Fruit fly (Drosophila melanogaster) whole organism, embryonic: Measurements from ENCODE around the gene CG43137.

Experiments
- Antp ChIP-seq: fragments of 200-800 bp; sonication (Bioruptor generic); optimal IDR thresholded peaks from 3 replicates; lab custom pipeline; 2016; ENCODE audit warnings: missing biosample characterization, missing genetic modification characterization
- CG10959 ChIP-seq: fragments of 200-800 bp; sonication (Bioruptor generic); IDR thresholded peaks from 2 replicates; pipeline ENCODE4 v1.3.6; 2022; ENCODE audit warnings: missing biosample characterization, missing genetic modification characterization
- CG11560 ChIP-seq: fragments of 200-800 bp; sonication (Bioruptor generic); IDR thresholded peaks from 3 replicates; pipeline ENCODE4 v1.3.6; 2022; ENCODE audit warnings: missing biosample characterization, missing genetic modification characterization
- CG12236 ChIP-seq: fragments of 200-800 bp; sonication (Bioruptor generic); optimal IDR thresholded peaks from 2 replicates; lab custom pipeline; 2016; ENCODE audit warnings: missing biosample characterization, missing genetic modification characterization
- CG14014 ChIP-seq: fragments of 200-800 bp; sonication (Bioruptor generic); IDR thresholded peaks from 2 replicates; pipeline ENCODE4 v1.3.6; 2022; ENCODE audit warnings: missing biosample characterization, missing genetic modification characterization
- CG14710 ChIP-seq: fragments of 200-800 bp; sonication (Bioruptor generic); optimal IDR thresholded peaks from 3 replicates; lab custom pipeline; 2019; ENCODE audit warnings: missing biosample characterization, mild to moderate bottlenecking, missing genetic modification characterization, moderate library complexity
- CG15269 ChIP-seq: fragments of 200-800 bp; sonication (Bioruptor generic); optimal IDR thresholded peaks from 2 replicates; lab custom pipeline; 2018; ENCODE audit warnings: missing biosample characterization, mild to moderate bottlenecking, missing genetic modification characterization, moderate library complexity
- CG15514 ChIP-seq: fragments of 200-800 bp; sonication (Bioruptor generic); optimal IDR thresholded peaks from 3 replicates; lab custom pipeline; 2017; ENCODE audit warnings: missing biosample characterization, missing genetic modification characterization, mild to moderate bottlenecking, moderate library complexity, missing genetic modification reagents
- CG1603 ChIP-seq: fragments of 200-800 bp; sonication (Bioruptor generic); optimal IDR thresholded peaks from 2 replicates; lab custom pipeline; 2019; ENCODE audit warnings: missing biosample characterization, mild to moderate bottlenecking, missing genetic modification characterization, moderate library complexity
- CG2712 ChIP-seq: fragments of 200-800 bp; optimal IDR thresholded peaks from 3 replicates; lab custom pipeline; 2019; ENCODE audit warnings: missing biosample characterization, mild to moderate bottlenecking, missing genetic modification characterization, moderate library complexity
- CG2875 ChIP-seq: fragments of 200-800 bp; sonication (Bioruptor generic); optimal IDR thresholded peaks from 2 replicates; lab custom pipeline; 2017; ENCODE audit warnings: missing biosample characterization, mild to moderate bottlenecking, missing genetic modification characterization, missing genetic modification reagents
- CG2889 ChIP-seq: fragments of 200-800 bp; sonication (Bioruptor generic); IDR thresholded peaks from 3 replicates; pipeline ENCODE4 v1.3.6; 2022; ENCODE audit warnings: missing biosample characterization, missing genetic modification characterization
- CG31365 ChIP-seq: fragments of 200-800 bp; sonication (Bioruptor generic); optimal IDR thresholded peaks from 2 replicates; lab custom pipeline; 2018; ENCODE audit warnings: missing biosample characterization, mild to moderate bottlenecking, missing genetic modification characterization
- CG32767 ChIP-seq: fragments of 200-800 bp; sonication (Bioruptor generic); IDR thresholded peaks from 2 replicates; pipeline ENCODE4 v1.3.6; 2022; ENCODE audit warnings: missing biosample characterization, missing genetic modification characterization
- CG34224 ChIP-seq: fragments of 200-800 bp; sonication (Bioruptor generic); IDR thresholded peaks from 3 replicates; pipeline ENCODE4 v1.3.6; 2022; ENCODE audit warnings: missing biosample characterization, missing genetic modification characterization; ENCODE audit not compliant: partially characterized antibody
- CG5180 ChIP-seq: fragments of 200-800 bp; sonication (Bioruptor generic); optimal IDR thresholded peaks from 3 replicates; lab custom pipeline; 2017; ENCODE audit warnings: missing biosample characterization, missing genetic modification characterization, mild to moderate bottlenecking, moderate library complexity, missing genetic modification reagents
- CG6689 ChIP-seq: fragments of 200-800 bp; sonication (Bioruptor generic); IDR thresholded peaks from 2 replicates; pipeline ENCODE4 v1.3.6; 2022; ENCODE audit warnings: missing biosample characterization, missing genetic modification characterization
- CG7271 ChIP-seq: fragments of 200-800 bp; sonication (Bioruptor generic); optimal IDR thresholded peaks from 2 replicates; lab custom pipeline; 2018; ENCODE audit warnings: missing biosample characterization, mild to moderate bottlenecking, missing genetic modification characterization, moderate library complexity
- CG7745 ChIP-seq: fragments of 200-800 bp; sonication (Bioruptor generic); optimal IDR thresholded peaks from 2 replicates; lab custom pipeline; 2018; ENCODE audit warnings: missing biosample characterization, mild to moderate bottlenecking, missing genetic modification characterization, moderate library complexity
- CG8281 ChIP-seq: fragments of 200-800 bp; sonication (Bioruptor generic); optimal IDR thresholded peaks from 2 replicates; lab custom pipeline; 2018; ENCODE audit warnings: missing biosample characterization, mild to moderate bottlenecking, missing genetic modification characterization, moderate library complexity
- CG8765 ChIP-seq: fragments of 200-800 bp; sonication (Bioruptor generic); IDR thresholded peaks from 2 replicates; pipeline ENCODE4 v1.3.6; 2022; ENCODE audit warnings: missing biosample characterization, missing genetic modification characterization
- CkIIα-i1 ChIP-seq: fragments of 200-800 bp; sonication (Bioruptor generic); IDR thresholded peaks from 2 replicates; pipeline ENCODE4 v1.3.6; 2022; ENCODE audit warnings: missing biosample characterization, missing genetic modification characterization
- Dbx ChIP-seq: fragments of 200-800 bp; sonication (Bioruptor generic); IDR thresholded peaks from 3 replicates; pipeline ENCODE4 v1.3.6; 2022; ENCODE audit warnings: missing biosample characterization, missing genetic modification characterization
- Eip74EF ChIP-seq, 2 experiments: fragments of 200-800 bp in 1 of 2; fragments of >200 bp in 1 of 2; sonication (Bioruptor generic) in 1 of 2; optimal IDR thresholded peaks; 2 replicates each; lab custom pipeline; 2017 to 2019; ENCODE audit warnings: missing biosample characterization in 2 of 2, missing genetic modification characterization in 2 of 2, mild to moderate bottlenecking in 1 of 2, moderate library complexity in 1 of 2
- Gsc ChIP-seq: fragments of 200-800 bp; sonication (Bioruptor generic); IDR thresholded peaks from 2 replicates; pipeline ENCODE4 v1.3.6; 2022; ENCODE audit warnings: missing biosample characterization, missing genetic modification characterization
- HHEX ChIP-seq: fragments of 200-800 bp; sonication (Bioruptor generic); optimal IDR thresholded peaks from 3 replicates; lab custom pipeline; 2017; ENCODE audit warnings: missing biosample characterization, mild to moderate bottlenecking, missing genetic modification characterization, missing genetic modification reagents
- Hey ChIP-seq: fragments of 200-800 bp; sonication (Bioruptor generic); optimal IDR thresholded peaks from 3 replicates; lab custom pipeline; 2018; ENCODE audit warnings: missing biosample characterization, mild to moderate bottlenecking, missing genetic modification characterization
- NC2α ChIP-seq: fragments of 200-800 bp; sonication (Bioruptor generic); optimal IDR thresholded peaks from 2 replicates; lab custom pipeline; 2016; ENCODE audit warnings: missing biosample characterization, missing genetic modification characterization
- Optix ChIP-seq: fragments of 200-800 bp; sonication (Bioruptor generic); IDR thresholded peaks from 3 replicates; pipeline ENCODE4 v1.3.6; 2022; ENCODE audit warnings: missing biosample characterization, missing genetic modification characterization
- Ptx1 ChIP-seq: fragments of 200-800 bp; sonication (Bioruptor generic); IDR thresholded peaks from 2 replicates; pipeline ENCODE4 v1.3.6; 2022; ENCODE audit warnings: missing biosample characterization, missing genetic modification characterization
- Sox100B ChIP-seq: fragments of 200-800 bp; sonication (Bioruptor generic); optimal IDR thresholded peaks from 3 replicates; lab custom pipeline; 2018; ENCODE audit warnings: missing biosample characterization, mild to moderate bottlenecking, missing genetic modification characterization
- Ssrp ChIP-seq: fragments of 200-800 bp; sonication (Bioruptor generic); optimal IDR thresholded peaks from 2 replicates; lab custom pipeline; 2018; ENCODE audit warnings: missing biosample characterization, mild to moderate bottlenecking, missing genetic modification characterization, moderate library complexity
- Vsx1 ChIP-seq: fragments of 200-800 bp; sonication (Bioruptor generic); optimal IDR thresholded peaks from 2 replicates; lab custom pipeline; 2017; ENCODE audit warnings: missing biosample characterization, mild to moderate bottlenecking, missing genetic modification characterization, missing genetic modification reagents
- amos ChIP-seq: fragments of 200-800 bp; sonication (Bioruptor generic); IDR thresholded peaks from 2 replicates; pipeline ENCODE4 v1.3.6; 2022; ENCODE audit warnings: missing biosample characterization, missing genetic modification characterization; ENCODE audit not compliant: partially characterized antibody
- chif ChIP-seq, 2 experiments: fragments of 200-800 bp; sonication (Bioruptor generic); optimal IDR thresholded peaks; 3 replicates each; lab custom pipeline; 2016; ENCODE audit warnings: missing biosample characterization in 2 of 2, missing genetic modification characterization in 2 of 2
- dm ChIP-seq: fragments of 200-800 bp; sonication (Bioruptor generic); optimal IDR thresholded peaks from 3 replicates; lab custom pipeline; 2016; ENCODE audit warnings: missing biosample characterization, missing genetic modification characterization
- eve ChIP-seq, 2 experiments: fragments of >200 bp; optimal IDR thresholded peaks; 2 replicates each; lab custom pipeline; 2017; ENCODE audit warnings: missing biosample characterization in 2 of 2, missing genetic modification characterization in 2 of 2
- her ChIP-seq: fragments of 200-800 bp; sonication (Bioruptor generic); optimal IDR thresholded peaks from 2 replicates; lab custom pipeline; 2016; ENCODE audit warnings: missing biosample characterization, missing genetic modification characterization
- ken ChIP-seq: fragments of 200-800 bp; sonication (Bioruptor generic); IDR thresholded peaks from 3 replicates; pipeline ENCODE4 v1.3.6; 2022; ENCODE audit warnings: missing biosample characterization, missing genetic modification characterization
- klu ChIP-seq: fragments of 200-800 bp; sonication (Bioruptor generic); IDR thresholded peaks from 2 replicates; pipeline ENCODE4 v1.3.6; 2022; ENCODE audit warnings: missing biosample characterization, missing genetic modification characterization
- onecut ChIP-seq: fragments of 200-800 bp; sonication (Bioruptor generic); IDR thresholded peaks from 2 replicates; pipeline ENCODE4 v1.3.6; 2022; ENCODE audit warnings: missing biosample characterization, missing genetic modification characterization
- peb ChIP-seq: fragments of 200-800 bp; sonication (Bioruptor generic); IDR thresholded peaks from 2 replicates; pipeline ENCODE4 v1.3.6; 2022; ENCODE audit warnings: missing biosample characterization, missing genetic modification characterization
- sens ChIP-seq: fragments of 200-800 bp; sonication (Bioruptor generic); peaks from one replicate; lab custom pipeline; 2016; ENCODE audit warnings: missing biosample characterization, missing genetic modification characterization
- slou ChIP-seq: fragments of 200-800 bp; sonication (Bioruptor generic); optimal IDR thresholded peaks from 3 replicates; lab custom pipeline; 2016; ENCODE audit warnings: missing biosample characterization, missing genetic modification characterization
- slp2 ChIP-seq: fragments of 200-800 bp; sonication (Bioruptor generic); optimal IDR thresholded peaks from 2 replicates; lab custom pipeline; 2016; ENCODE audit warnings: missing biosample characterization, missing genetic modification characterization
- tap ChIP-seq: fragments of 200-800 bp; optimal IDR thresholded peaks from 3 replicates; lab custom pipeline; 2019; ENCODE audit warnings: missing biosample characterization, mild to moderate bottlenecking, missing genetic modification characterization, moderate library complexity
- toy ChIP-seq: fragments of 200-800 bp; sonication (Bioruptor generic); IDR thresholded peaks from 2 replicates; pipeline ENCODE4 v1.3.6; 2022; ENCODE audit warnings: missing biosample characterization, missing genetic modification characterization
- unpg ChIP-seq: fragments of 200-800 bp; sonication (Bioruptor generic); optimal IDR thresholded peaks from 3 replicates; lab custom pipeline; 2018; ENCODE audit warnings: missing biosample characterization, mild to moderate bottlenecking, missing genetic modification characterization, moderate library complexity
- vvl ChIP-seq: fragments of 200-800 bp; sonication (Bioruptor generic); IDR thresholded peaks from 2 replicates; pipeline ENCODE4 v1.3.6; 2022; ENCODE audit warnings: missing biosample characterization, missing genetic modification characterization

Gene CG43137

dm6 chrX:5894529-5895487 is 29.9 kb upstream of the CG43137 start (continued):
- TF ChIP-seq CG1603 (tag; lab: Kevin White, UChicago) (peak; percentile 6), dm (GFP tag; lab: Kevin White, UChicago) (no peak), tap (tag; lab: Kevin White, UChicago) (no peak), klu (no peak), CG12236 (no peak), Vsx1 (GFP tag; lab: Kevin White, UChicago) (no peak), CG32767 (GFP tag; lab: Robert Waterston, UW) (no peak), Sox100B (GFP tag; lab: Kevin White, UChicago) (peak; percentile 7), CG8281 (no peak), peb (GFP tag; lab: Robert Waterston, UW) (no peak), CG5180 (GFP tag; lab: Kevin White, UChicago) (no peak), Dbx (GFP tag; lab: Robert Waterston, UW) (no peak), CG2875 (GFP tag; lab: Kevin White, UChicago) (no peak), CG15269 (tag; lab: Kevin White, UChicago) (no peak), CG34224 (no peak), vvl (GFP tag; lab: Robert Waterston, UW) (0 out of 2 replicates have a peak, but pooled peaks have one; percentile 20), CG15514 (GFP tag; lab: Kevin White, UChicago) (no peak), CG14710 (tag; lab: Kevin White, UChicago) (peak; percentile 15), eve (GFP tag; optimal IDR thresholded peaks at IDR 0.05; lab: Kevin White, UChicago) (peak in 1 of 2 experiments; percentile 46), amos (GFP tag; lab: Robert Waterston, UW) (no peak), CG6689 (GFP tag; lab: Robert Waterston, UW) (no peak), unpg (GFP tag; lab: Kevin White, UChicago) (no peak), HHEX (GFP tag; lab: Kevin White, UChicago) (no peak), toy (GFP tag; lab: Robert Waterston, UW) (no peak), CG10959 (no peak), CkIIα-i1 (GFP tag; lab: Robert Waterston, UW) (no peak), CG11560 (tag; lab: Robert Waterston, UW) (no peak), Eip74EF (GFP tag; optimal IDR thresholded peaks at IDR 0.05; lab: Kevin White, UChicago) (no peak), Antp (GFP tag; lab: Kevin White, UChicago) (no peak), CG7271 (tag; lab: Kevin White, UChicago) (no peak), slp2 (GFP tag; lab: Kevin White, UChicago) (peak; percentile 24), CG2889 (GFP tag; lab: Robert Waterston, UW) (no peak), CG2712 (tag; lab: Kevin White, UChicago) (peak; percentile 41), slou (GFP tag; lab: Kevin White, UChicago) (no peak), ken (no peak), Ptx1 (no peak), CG31365 (no peak), Hey (tag; lab: Kevin White, UChicago) (no peak), her (GFP tag; lab: Kevin White, UChicago) (no peak), sens (peak; percentile 2), chif (GFP tag; optimal IDR thresholded peaks at IDR 0.05; lab: Kevin White, UChicago) (no peak), NC2α (GFP tag; lab: Kevin White, UChicago) (no peak), CG7745 (tag; lab: Kevin White, UChicago) (no peak), Optix (no peak), onecut (no peak), CG8765 (no peak), Gsc (GFP tag; lab: Robert Waterston, UW) (no peak), Ssrp (peak; percentile 34), CG14014 (GFP tag; lab: Robert Waterston, UW) (no peak)
